Fruit fly (Drosophila melanogaster) whole organism, embryonic: ENCODE results near the gene shi.

ENCODE experiments used
- Bgb ChIP-seq: fragments of 200-800 bp; sonication (Bioruptor generic); IDR thresholded peaks from 2 replicates; pipeline ENCODE4 v1.3.6; 2022; ENCODE audit warnings: missing biosample characterization, missing genetic modification characterization; ENCODE audit not compliant: partially characterized antibody
- BtbVII ChIP-seq: fragments of 200-800 bp; sonication (Bioruptor generic); optimal IDR thresholded peaks from 3 replicates; lab custom pipeline; 2017; ENCODE audit warnings: missing biosample characterization, mild to moderate bottlenecking, missing genetic modification characterization
- CG14050 ChIP-seq: fragments of 200-800 bp; sonication (Bioruptor generic); IDR thresholded peaks from 3 replicates; pipeline ENCODE4 v1.3.6; 2022; ENCODE audit warnings: missing biosample characterization, missing genetic modification characterization
- CG14667 ChIP-seq: fragments of 200-800 bp; sonication (Bioruptor generic); IDR thresholded peaks from 2 replicates; pipeline ENCODE4 v1.3.6; 2022; ENCODE audit warnings: missing biosample characterization, missing genetic modification characterization
- CG15479 ChIP-seq: fragments of 200-800 bp; sonication (Bioruptor generic); optimal IDR thresholded peaks from 3 replicates; lab custom pipeline; 2019; ENCODE audit warnings: missing biosample characterization, mild to moderate bottlenecking, missing genetic modification characterization, moderate library complexity
- CG1602 ChIP-seq: fragments of 200-800 bp; sonication (Bioruptor generic); optimal IDR thresholded peaks from 3 replicates; lab custom pipeline; 2016; ENCODE audit warnings: missing biosample characterization, missing genetic modification characterization
- CG17359 ChIP-seq: fragments of 200-800 bp; sonication (Bioruptor generic); optimal IDR thresholded peaks from 3 replicates; lab custom pipeline; 2018; ENCODE audit warnings: missing biosample characterization, mild to moderate bottlenecking, missing genetic modification characterization, moderate library complexity
- CG17385 ChIP-seq: fragments of 200-800 bp; sonication (Bioruptor generic); optimal IDR thresholded peaks from 3 replicates; lab custom pipeline; 2018; ENCODE audit warnings: missing biosample characterization, mild to moderate bottlenecking, missing genetic modification characterization
- CG17568 ChIP-seq: fragments of 200-800 bp; sonication (Bioruptor generic); optimal IDR thresholded peaks from 2 replicates; lab custom pipeline; 2018; ENCODE audit warnings: missing biosample characterization, mild to moderate bottlenecking, missing genetic modification characterization, moderate library complexity
- CG2116 ChIP-seq: fragments of 200-800 bp; sonication (Bioruptor generic); optimal IDR thresholded peaks from 3 replicates; lab custom pipeline; 2018; ENCODE audit warnings: missing biosample characterization, mild to moderate bottlenecking, missing genetic modification characterization
- CG2712 ChIP-seq: fragments of 200-800 bp; optimal IDR thresholded peaks from 3 replicates; lab custom pipeline; 2019; ENCODE audit warnings: missing biosample characterization, mild to moderate bottlenecking, missing genetic modification characterization, moderate library complexity
- CG31441 ChIP-seq: fragments of 200-800 bp; sonication (Bioruptor generic); IDR thresholded peaks from 2 replicates; pipeline ENCODE4 v1.3.6; 2022; ENCODE audit warnings: missing biosample characterization, missing genetic modification characterization
- CG34422 ChIP-seq: fragments of 200-800 bp; sonication (Bioruptor generic); IDR thresholded peaks from 3 replicates; pipeline ENCODE4 v1.3.6; 2022; ENCODE audit warnings: missing biosample characterization, missing genetic modification characterization
- CG3847 ChIP-seq: fragments of 200-800 bp; sonication (Bioruptor generic); IDR thresholded peaks from 2 replicates; pipeline ENCODE4 v1.3.6; 2022; ENCODE audit warnings: missing biosample characterization, missing genetic modification characterization
- CG6254 ChIP-seq: fragments of 200-800 bp; sonication (Bioruptor generic); optimal IDR thresholded peaks from 3 replicates; lab custom pipeline; 2017; ENCODE audit warnings: mild to moderate bottlenecking, missing biosample characterization, missing genetic modification reagents, missing genetic modification characterization
- CG6683 ChIP-seq: fragments of 200-800 bp; sonication (Bioruptor generic); optimal IDR thresholded peaks from 2 replicates; lab custom pipeline; 2017; ENCODE audit warnings: missing biosample characterization, mild to moderate bottlenecking, missing genetic modification characterization, missing genetic modification reagents
- CG7271 ChIP-seq: fragments of 200-800 bp; sonication (Bioruptor generic); optimal IDR thresholded peaks from 2 replicates; lab custom pipeline; 2018; ENCODE audit warnings: missing biosample characterization, mild to moderate bottlenecking, missing genetic modification characterization, moderate library complexity
- CG7786 ChIP-seq: fragments of 200-800 bp; sonication (Bioruptor generic); optimal IDR thresholded peaks from 2 replicates; lab custom pipeline; 2016; ENCODE audit warnings: missing biosample characterization, missing genetic modification characterization
- CG8290 ChIP-seq, 3 experiments: fragments of 200-800 bp; sonication (Bioruptor generic); optimal IDR thresholded peaks; 2 replicates each; lab custom pipeline; 2016 to 2019; ENCODE audit warnings: missing biosample characterization in 3 of 3, missing genetic modification characterization in 3 of 3, mild to moderate bottlenecking in 2 of 3, moderate library complexity in 1 of 3
- CTCF ChIP-seq: fragments of 200-800 bp; sonication (Bioruptor generic); optimal IDR thresholded peaks from 2 replicates; lab custom pipeline; 2017; ENCODE audit warnings: missing biosample characterization, mild to moderate bottlenecking, missing genetic modification characterization, moderate library complexity
- Dad ChIP-seq: fragments of 200-800 bp; sonication (Bioruptor generic); optimal IDR thresholded peaks from 3 replicates; lab custom pipeline; 2016; ENCODE audit warnings: missing biosample characterization, missing genetic modification characterization
- Dip3 ChIP-seq: fragments of 200-800 bp; sonication (Bioruptor generic); optimal IDR thresholded peaks from 3 replicates; lab custom pipeline; 2016; ENCODE audit warnings: missing biosample characterization, missing genetic modification characterization
- Ets65A ChIP-seq: fragments of 200-800 bp; sonication (Bioruptor generic); peaks from one replicate; lab custom pipeline; 2016; ENCODE audit warnings: missing biosample characterization, missing genetic modification characterization
- Hr3 ChIP-seq: fragments of 200-800 bp; sonication (Bioruptor generic); optimal IDR thresholded peaks from 3 replicates; lab custom pipeline; 2016; ENCODE audit warnings: missing biosample characterization, missing genetic modification characterization
- Mad ChIP-seq: fragments of 200-800 bp; sonication (Bioruptor generic); optimal IDR thresholded peaks from 2 replicates; lab custom pipeline; 2016; ENCODE audit warnings: missing biosample characterization, missing genetic modification characterization
- Med ChIP-seq: fragments of 200-800 bp; sonication (Bioruptor generic); peaks from one replicate; lab custom pipeline; 2016; ENCODE audit warnings: missing biosample characterization, missing genetic modification characterization, mild to moderate bottlenecking, inconsistent platforms, moderate library complexity
- NfI ChIP-seq: fragments of 200-800 bp; sonication (Bioruptor generic); optimal IDR thresholded peaks from 3 replicates; lab custom pipeline; 2018; ENCODE audit warnings: missing biosample characterization, mild to moderate bottlenecking, missing genetic modification characterization, moderate library complexity
- Ptx1 ChIP-seq: fragments of 200-800 bp; sonication (Bioruptor generic); IDR thresholded peaks from 2 replicates; pipeline ENCODE4 v1.3.6; 2022; ENCODE audit warnings: missing biosample characterization, missing genetic modification characterization
- Rfx ChIP-seq: fragments of 200-800 bp; sonication (Bioruptor generic); IDR thresholded peaks from 2 replicates; pipeline ENCODE4 v1.3.6; 2022; ENCODE audit warnings: missing biosample characterization, missing genetic modification characterization
- Scr ChIP-seq: fragments of 200-800 bp; sonication (Bioruptor generic); IDR thresholded peaks from 2 replicates; pipeline ENCODE4 v1.3.6; 2022; ENCODE audit warnings: missing biosample characterization, missing genetic modification characterization; ENCODE audit not compliant: partially characterized antibody
- Sox100B ChIP-seq: fragments of 200-800 bp; sonication (Bioruptor generic); optimal IDR thresholded peaks from 3 replicates; lab custom pipeline; 2018; ENCODE audit warnings: missing biosample characterization, mild to moderate bottlenecking, missing genetic modification characterization
- Stat92E ChIP-seq, 3 experiments: fragments of >200 bp in 2 of 3; fragments of 200-800 bp in 1 of 3; sonication (Bioruptor generic) in 1 of 3; optimal IDR thresholded peaks; 2 replicates each; lab custom pipeline; 2017 to 2019; ENCODE audit warnings: missing biosample characterization in 3 of 3, missing genetic modification characterization in 3 of 3, mild to moderate bottlenecking in 1 of 3, moderate library complexity in 1 of 3
- Tbp ChIP-seq: fragments of >200 bp; optimal IDR thresholded peaks from 2 replicates; lab custom pipeline; 2018; ENCODE audit warnings: missing biosample characterization, missing genetic modification characterization
- Xrp1 ChIP-seq: fragments of 200-800 bp; sonication (Bioruptor generic); IDR thresholded peaks from 2 replicates; pipeline ENCODE4 v1.3.6; 2022; ENCODE audit warnings: missing biosample characterization, missing genetic modification characterization
- bigmax ChIP-seq: fragments of 200-800 bp; sonication (Bioruptor generic); optimal IDR thresholded peaks from 2 replicates; lab custom pipeline; 2018; ENCODE audit warnings: missing biosample characterization, mild to moderate bottlenecking, missing genetic modification characterization
- cg ChIP-seq: fragments of 200-800 bp; sonication (Bioruptor generic); optimal IDR thresholded peaks from 3 replicates; lab custom pipeline; 2019; ENCODE audit warnings: missing biosample characterization, mild to moderate bottlenecking, missing genetic modification characterization, moderate library complexity
- chif ChIP-seq, 2 experiments: fragments of 200-800 bp; sonication (Bioruptor generic); optimal IDR thresholded peaks; 3 replicates each; lab custom pipeline; 2016; ENCODE audit warnings: missing biosample characterization in 2 of 2, missing genetic modification characterization in 2 of 2
- corto ChIP-seq: fragments of 200-800 bp; sonication (Bioruptor generic); optimal IDR thresholded peaks from 2 replicates; lab custom pipeline; 2016; ENCODE audit warnings: missing biosample characterization, mild to moderate bottlenecking, missing genetic modification characterization, moderate library complexity
- emc ChIP-seq: fragments of 200-800 bp; sonication (Bioruptor generic); optimal IDR thresholded peaks from 2 replicates; lab custom pipeline; 2016; ENCODE audit warnings: missing biosample characterization, missing genetic modification characterization
- jing ChIP-seq: fragments of 200-800 bp; sonication (Bioruptor generic); optimal IDR thresholded peaks from 2 replicates; lab custom pipeline; 2018; ENCODE audit warnings: missing biosample characterization, mild to moderate bottlenecking, missing genetic modification characterization
- lilli ChIP-seq: fragments of 200-800 bp; sonication (Bioruptor generic); optimal IDR thresholded peaks from 3 replicates; lab custom pipeline; 2016; ENCODE audit warnings: missing biosample characterization, missing genetic modification characterization
- lmd ChIP-seq: fragments of 200-800 bp; sonication (Bioruptor generic); IDR thresholded peaks from 2 replicates; pipeline ENCODE4 v1.3.6; 2022; ENCODE audit warnings: missing biosample characterization, missing genetic modification characterization
- mld ChIP-seq: fragments of 200-800 bp; sonication (Bioruptor generic); IDR thresholded peaks from 3 replicates; pipeline ENCODE4 v1.3.6; 2022; ENCODE audit warnings: missing biosample characterization, missing genetic modification characterization; ENCODE audit not compliant: partially characterized antibody
- pan ChIP-seq, 4 experiments: fragments of >200 bp in 3 of 4; fragments of 200-800 bp in 1 of 4; sonication (Bioruptor generic) in 1 of 4; optimal IDR thresholded peaks in 3 of 4; IDR thresholded peaks in 1 of 4; 2 replicates each; pipeline versions ENCODE4 v1.3.6 to Lab custom; 2017 to 2022; ENCODE audit warnings: missing biosample characterization in 2 of 4, missing genetic modification characterization in 2 of 4, mixed read lengths in 1 of 4
- pho ChIP-seq: fragments of 200-800 bp; sonication (Bioruptor generic); optimal IDR thresholded peaks from 2 replicates; lab custom pipeline; 2016; ENCODE audit warnings: missing biosample characterization, missing genetic modification characterization
- sd ChIP-seq: fragments of 200-800 bp; sonication (Bioruptor generic); optimal IDR thresholded peaks from 3 replicates; lab custom pipeline; 2018; ENCODE audit warnings: missing biosample characterization, mild to moderate bottlenecking, missing genetic modification characterization, moderate library complexity
- shn ChIP-seq: fragments of 200-800 bp; sonication (Bioruptor generic); optimal IDR thresholded peaks from 3 replicates; lab custom pipeline; 2016; ENCODE audit warnings: missing biosample characterization, missing genetic modification characterization
- slou ChIP-seq: fragments of 200-800 bp; sonication (Bioruptor generic); optimal IDR thresholded peaks from 3 replicates; lab custom pipeline; 2016; ENCODE audit warnings: missing biosample characterization, missing genetic modification characterization
- so ChIP-seq: fragments of 200-800 bp; sonication (Bioruptor generic); IDR thresholded peaks from 3 replicates; pipeline ENCODE4 v1.3.6; 2022; ENCODE audit warnings: missing biosample characterization, missing genetic modification characterization

The shi gene

dm6 chrX:15886411-15887246, 5.3 kb upstream of the shi start (continued):
- TF ChIP-seq cg (GFP tag; lab: Kevin White, UChicago) (peak; percentile 58), Tbp (GFP tag; lab: Kevin White, UChicago) (no peak), Sox100B (no peak), CG34422 (GFP tag; lab: Robert Waterston, UW) (peak; percentile 39; the same call in 1 of the 3 replicates), CG8290 (GFP tag; optimal IDR thresholded peaks at IDR 0.05; lab: Kevin White, UChicago) (no peak), CG8290 (tag; optimal IDR thresholded peaks at IDR 0.05; lab: Kevin White, UChicago) (no peak), shn (no peak), CG6254 (GFP tag; lab: Kevin White, UChicago) (peak; percentile 16), so (GFP tag; lab: Robert Waterston, UW) (peak; percentile 10; the same call in 1 of the 3 replicates), CG2116 (GFP tag; lab: Kevin White, UChicago) (peak; percentile 22), Ets65A (GFP tag; lab: Kevin White, UChicago) (peak; percentile 82), CG15479 (GFP tag; lab: Kevin White, UChicago) (peak; percentile 77), lmd (no peak), CG31441 (GFP tag; lab: Robert Waterston, UW) (no peak; the same call in 1 of the 2 replicates), Dip3 (GFP tag; lab: Kevin White, UChicago) (no peak), lilli (GFP tag; lab: Kevin White, UChicago) (no peak), CG6683 (GFP tag; lab: Kevin White, UChicago) (no peak), Scr (GFP tag; lab: Robert Waterston, UW) (no peak), emc (no peak), NfI (GFP tag; lab: Kevin White, UChicago) (no peak), CTCF (GFP tag; lab: Kevin White, UChicago) (peak; percentile 55), Mad (GFP tag; lab: Kevin White, UChicago) (no peak), CG17359 (tag; lab: Kevin White, UChicago) (peak; percentile 86), Med (peak; percentile 76), CG14050 (GFP tag; lab: Robert Waterston, UW) (no peak), Stat92E (GFP tag; optimal IDR thresholded peaks at IDR 0.05; lab: Kevin White, UChicago) (no peak), CG3847 (GFP tag; lab: Robert Waterston, UW) (no peak), CG17568 (no peak), chif (GFP tag; optimal IDR thresholded peaks at IDR 0.05; lab: Kevin White, UChicago) (no peak), pan (optimal IDR thresholded peaks at IDR 0.05; lab: Kevin White, UChicago) (no peak), pan (GFP tag; optimal IDR thresholded peaks at IDR 0.05 in 1 of 2, IDR thresholded peaks at IDR 0.05 in 1 of 2) (no peak), Xrp1 (GFP tag; lab: Robert Waterston, UW) (no peak), BtbVII (no peak), CG2712 (tag; lab: Kevin White, UChicago) (peak; percentile 30), CG17385 (GFP tag; lab: Kevin White, UChicago) (peak; percentile 99), CG1602 (no peak), Bgb (GFP tag; lab: Robert Waterston, UW) (peak; percentile 58), sd (tag; lab: Kevin White, UChicago) (no peak), mld (GFP tag; lab: Robert Waterston, UW) (no peak), jing (no peak), Hr3 (GFP tag; lab: Kevin White, UChicago) (no peak), Dad (GFP tag; lab: Kevin White, UChicago) (no peak), slou (GFP tag; lab: Kevin White, UChicago) (no peak), bigmax (GFP tag; lab: Kevin White, UChicago) (no peak), CG7786 (no peak), pho (no peak), CG7271 (tag; lab: Kevin White, UChicago) (no peak), Ptx1 (GFP tag; lab: Robert Waterston, UW) (no peak), Rfx (no peak), corto (GFP tag; lab: Kevin White, UChicago) (peak; percentile 10), CG14667 (GFP tag; lab: Robert Waterston, UW) (no peak)
